Worm (Caenorhabditis elegans) whole organism, mixed stage, embryonic: ENCODE results near the gene F38A1.15.

Source experiments
- M03D4.4 ChIP-seq: sonication (generic microtip); optimal IDR thresholded peaks from 2 replicates; lab custom pipeline; 2017; ENCODE audit warnings: mild to moderate bottlenecking, missing genetic modification characterization, missing compliant biosample characterization
- bed-3 ChIP-seq: fragments of 200-800 bp; sonication (Bioruptor generic); optimal IDR thresholded peaks from 3 replicates; lab custom pipeline; 2018; ENCODE audit warnings: mild to moderate bottlenecking, missing genetic modification characterization, moderate library complexity, missing compliant biosample characterization
- blmp-1 ChIP-seq: fragments of 150-350 bp; optimal IDR thresholded peaks from 2 replicates; lab custom pipeline; 2014; ENCODE audit warnings: missing biosample characterization, missing genetic modification characterization
- ceh-43 ChIP-seq: fragments of 200-800 bp; sonication (Bioruptor generic); optimal IDR thresholded peaks from 2 replicates; lab custom pipeline; 2018; ENCODE audit warnings: mild to moderate bottlenecking, missing genetic modification characterization, moderate library complexity, missing compliant biosample characterization
- ceh-83 ChIP-seq: fragments of 200-800 bp; sonication (Bioruptor generic); optimal IDR thresholded peaks from 2 replicates; lab custom pipeline; 2018; ENCODE audit warnings: mild to moderate bottlenecking, missing genetic modification characterization, missing compliant biosample characterization
- ces-1 ChIP-seq: fragments of 150-350 bp; optimal IDR thresholded peaks from 2 replicates; lab custom pipeline; 2014; ENCODE audit warnings: missing biosample characterization, missing genetic modification reagents, missing genetic modification characterization
- cnd-1 ChIP-seq: fragments of 200-800 bp; sonication (Bioruptor generic); optimal IDR thresholded peaks from 2 replicates; lab custom pipeline; 2018; ENCODE audit warnings: mild to moderate bottlenecking, missing genetic modification characterization, missing compliant biosample characterization
- drap-1 ChIP-seq: fragments of 200-800 bp; sonication (Bioruptor generic); optimal IDR thresholded peaks from 3 replicates; lab custom pipeline; 2018; ENCODE audit warnings: mild to moderate bottlenecking, missing genetic modification characterization, missing compliant biosample characterization
- elt-1 ChIP-seq: sonication (generic microtip); optimal IDR thresholded peaks from 2 replicates; lab custom pipeline; 2017; ENCODE audit warnings: missing genetic modification characterization, mild to moderate bottlenecking, missing compliant biosample characterization, antibody characterized with exemption, moderate library complexity, borderline replicate concordance; ENCODE audit not compliant: insufficient read depth
- elt-3 ChIP-seq: fragments of 150-350 bp; optimal IDR thresholded peaks from 2 replicates; lab custom pipeline; 2014; ENCODE audit warnings: missing biosample characterization, missing genetic modification characterization
- ham-2 ChIP-seq: fragments of 200-800 bp; sonication (Bioruptor generic); optimal IDR thresholded peaks from 2 replicates; lab custom pipeline; 2018; ENCODE audit warnings: mild to moderate bottlenecking, missing genetic modification characterization, missing compliant biosample characterization
- hlh-1 ChIP-seq: fragments of 150-350 bp; optimal IDR thresholded peaks from 2 replicates; lab custom pipeline; 2014; ENCODE audit warnings: missing biosample characterization, missing genetic modification reagents, missing genetic modification characterization
- lin-13 ChIP-seq: fragments of 150-350 bp; optimal IDR thresholded peaks from 2 replicates; lab custom pipeline; 2014; ENCODE audit warnings: missing biosample characterization, missing genetic modification characterization
- lin-32 ChIP-seq: fragments of 200-800 bp; sonication (Bioruptor generic); optimal IDR thresholded peaks from 2 replicates; lab custom pipeline; 2018; ENCODE audit warnings: mild to moderate bottlenecking, missing genetic modification characterization, missing compliant biosample characterization
- lsy-2 ChIP-seq: fragments of 150-350 bp; optimal IDR thresholded peaks from 2 replicates; lab custom pipeline; 2014; ENCODE audit warnings: missing biosample characterization, missing genetic modification characterization
- mab-5 ChIP-seq: fragments of 150-350 bp; optimal IDR thresholded peaks from 2 replicates; lab custom pipeline; 2014; ENCODE audit warnings: missing biosample characterization, missing genetic modification characterization
- mep-1 ChIP-seq: fragments of 150-350 bp; optimal IDR thresholded peaks from 2 replicates; lab custom pipeline; 2017; ENCODE audit warnings: missing biosample characterization, missing genetic modification reagents, missing genetic modification characterization, inconsistent platforms
- mls-2 ChIP-seq: sonication (generic microtip); optimal IDR thresholded peaks from 2 replicates; lab custom pipeline; 2016; ENCODE audit warnings: mild to moderate bottlenecking, missing genetic modification characterization, moderate library complexity, missing compliant biosample characterization
- nhr-12 ChIP-seq: fragments of 150-350 bp; optimal IDR thresholded peaks from 2 replicates; lab custom pipeline; 2014; ENCODE audit warnings: missing biosample characterization, missing genetic modification characterization
- nhr-2 ChIP-seq: fragments of 150-350 bp; optimal IDR thresholded peaks from 2 replicates; lab custom pipeline; 2014; ENCODE audit warnings: missing biosample characterization, missing genetic modification characterization
- nhr-237 ChIP-seq: fragments of 150-350 bp; optimal IDR thresholded peaks from 2 replicates; lab custom pipeline; 2014; ENCODE audit warnings: missing biosample characterization, missing genetic modification characterization
- nhr-28 ChIP-seq: fragments of 150-350 bp; optimal IDR thresholded peaks from 2 replicates; lab custom pipeline; 2014; ENCODE audit warnings: missing biosample characterization, missing genetic modification characterization
- nhr-76 ChIP-seq: sonication (generic microtip); optimal IDR thresholded peaks from 2 replicates; lab custom pipeline; 2017; ENCODE audit warnings: missing biosample characterization, missing genetic modification characterization
- pha-4 ChIP-seq: fragments of 150-350 bp; optimal IDR thresholded peaks from 2 replicates; lab custom pipeline; 2018; ENCODE audit warnings: missing biosample characterization, missing genetic modification reagents, missing genetic modification characterization
- sem-2 ChIP-seq: fragments of 200-800 bp; sonication (Bioruptor generic); optimal IDR thresholded peaks from 2 replicates; lab custom pipeline; 2018; ENCODE audit warnings: mild to moderate bottlenecking, missing genetic modification characterization, missing compliant biosample characterization
- snpc-4 ChIP-seq: fragments of 150-350 bp; optimal IDR thresholded peaks from 2 replicates; lab custom pipeline; 2014; ENCODE audit warnings: missing biosample characterization, missing genetic modification characterization
- sptf-1 ChIP-seq: sonication (generic microtip); optimal IDR thresholded peaks from 2 replicates; lab custom pipeline; 2017; ENCODE audit warnings: mild to moderate bottlenecking, missing genetic modification characterization, moderate library complexity, missing compliant biosample characterization
- tbx-8 ChIP-seq: fragments of 200-800 bp; sonication (Bioruptor generic); optimal IDR thresholded peaks from 2 replicates; lab custom pipeline; 2018; ENCODE audit warnings: mild to moderate bottlenecking, missing genetic modification characterization, moderate library complexity, missing compliant biosample characterization
- unc-120 ChIP-seq: sonication (generic microtip); optimal IDR thresholded peaks from 2 replicates; lab custom pipeline; 2017; ENCODE audit warnings: missing genetic modification characterization, missing compliant biosample characterization; ENCODE audit not compliant: poor library complexity, severe bottlenecking
- unc-39 ChIP-seq: fragments of 150-350 bp; optimal IDR thresholded peaks from 2 replicates; lab custom pipeline; 2014; ENCODE audit warnings: missing biosample characterization, missing genetic modification characterization
- unc-62 ChIP-seq: fragments of 150-350 bp; optimal IDR thresholded peaks from 2 replicates; lab custom pipeline; 2014; ENCODE audit warnings: missing biosample characterization, missing genetic modification reagents, missing genetic modification characterization
- zip-8 ChIP-seq: fragments of 150-350 bp; optimal IDR thresholded peaks from 2 replicates; lab custom pipeline; 2014; ENCODE audit warnings: missing biosample characterization, missing genetic modification characterization
- ztf-11 ChIP-seq: fragments of 150-350 bp; optimal IDR thresholded peaks from 2 replicates; lab custom pipeline; 2014; ENCODE audit warnings: missing biosample characterization, missing genetic modification characterization

Gene F38A1.15

DNA sequence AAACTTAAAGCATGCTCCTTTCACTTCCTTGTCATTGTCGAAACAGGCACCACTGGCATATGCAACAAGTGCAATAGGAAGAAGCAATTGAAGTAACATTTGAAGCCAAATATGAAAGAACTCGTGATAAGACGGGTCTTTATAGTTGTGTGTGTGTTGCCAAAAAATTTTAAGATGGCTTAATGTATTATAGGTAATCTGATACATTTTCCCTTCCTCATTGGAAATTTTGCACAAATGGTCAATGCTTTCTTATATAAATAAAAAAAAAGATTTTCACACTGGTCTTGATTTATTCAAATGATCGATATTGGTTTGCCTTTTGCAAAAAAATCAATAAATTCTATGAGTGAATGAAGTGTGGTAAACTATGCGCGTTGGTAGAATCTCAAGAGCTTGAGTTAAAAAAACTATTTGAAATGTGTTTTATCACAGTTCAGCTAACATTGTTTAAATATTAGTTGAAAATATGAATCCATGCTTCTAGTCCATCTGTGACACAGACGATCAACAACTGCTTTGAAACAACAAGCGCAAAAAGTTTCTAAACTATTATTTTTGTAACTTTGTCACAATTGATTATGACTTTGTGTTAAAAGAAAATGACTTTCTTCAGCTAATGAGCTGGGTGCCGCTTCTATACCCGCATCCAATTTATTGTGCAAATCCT is 8.2 kb upstream of the F38A1.15 start, which contains the start of the genes clec-166 and F38A1.6:
Gene clec-166 (minus strand): TSS at position 101 of the 670 bp plus-strand sequence.
Gene F38A1.6 (plus strand): TSS at position 620 of the 670 bp plus-strand sequence.
- no peak for TF ChIP-seq lin-32 (GFP tag; lab: Kevin White, UChicago)
- no peak for TF ChIP-seq unc-39
- no peak for TF ChIP-seq sem-2 (GFP tag; lab: Kevin White, UChicago)
- no peak for TF ChIP-seq unc-120 (tag; lab: Kevin White, UChicago)
- no peak for TF ChIP-seq ztf-11 (tag; lab: Kevin White, UChicago)
- TF ChIP-seq nhr-28 (tag; lab: Kevin White, UChicago) = no peak
- TF ChIP-seq nhr-12 (tag; lab: Kevin White, UChicago) = no peak
- no peak for TF ChIP-seq zip-8 (tag; lab: Kevin White, UChicago)
- TF ChIP-seq unc-62 (GFP tag; lab: Kevin White, UChicago) = no peak
- TF ChIP-seq snpc-4 = no peak
- no peak for TF ChIP-seq mab-5 (tag; lab: Kevin White, UChicago)
- no peak for TF ChIP-seq pha-4 (tag; lab: Kevin White, UChicago)

DNA sequence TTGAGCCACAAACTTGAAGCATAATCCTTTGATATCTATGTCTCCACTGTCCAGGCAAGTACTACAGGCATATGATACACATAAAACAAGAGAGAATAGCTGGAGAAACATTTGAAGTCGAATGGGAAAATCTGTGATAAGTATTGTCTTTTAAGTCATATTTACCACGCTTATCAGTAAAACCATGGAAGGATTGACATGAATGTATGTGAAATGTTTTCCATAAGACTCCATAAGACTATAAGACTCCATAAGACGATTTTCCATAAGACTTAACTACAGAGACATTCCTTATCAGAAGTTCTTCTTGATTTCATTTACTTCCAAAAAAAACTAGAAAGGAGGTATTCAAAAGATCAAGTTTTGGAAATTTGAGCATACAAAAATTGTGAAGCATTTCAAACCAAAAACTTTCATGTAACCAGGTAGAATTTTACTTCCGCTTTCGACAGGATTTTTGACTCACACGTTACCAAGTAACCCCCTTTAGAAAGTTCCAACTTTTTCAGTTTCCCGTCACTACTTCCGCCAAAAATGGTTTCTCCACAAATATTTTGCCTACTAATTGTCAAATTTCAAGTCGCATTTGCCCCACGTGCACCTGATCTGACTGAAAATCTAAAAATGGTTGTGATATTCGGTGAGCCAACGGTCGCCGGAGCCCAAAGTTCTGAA is 3.7 kb upstream of the F38A1.15 start, which contains the start of the genes clec-165 and F38A1.11:
Gene clec-165 (minus strand): TSS at position 125 of the 675 bp plus-strand sequence.
Gene F38A1.11 (plus strand): TSS at position 625 of the 675 bp plus-strand sequence.
- no peak for TF ChIP-seq elt-1 (tag; lab: Kevin White, UChicago)

DNA sequence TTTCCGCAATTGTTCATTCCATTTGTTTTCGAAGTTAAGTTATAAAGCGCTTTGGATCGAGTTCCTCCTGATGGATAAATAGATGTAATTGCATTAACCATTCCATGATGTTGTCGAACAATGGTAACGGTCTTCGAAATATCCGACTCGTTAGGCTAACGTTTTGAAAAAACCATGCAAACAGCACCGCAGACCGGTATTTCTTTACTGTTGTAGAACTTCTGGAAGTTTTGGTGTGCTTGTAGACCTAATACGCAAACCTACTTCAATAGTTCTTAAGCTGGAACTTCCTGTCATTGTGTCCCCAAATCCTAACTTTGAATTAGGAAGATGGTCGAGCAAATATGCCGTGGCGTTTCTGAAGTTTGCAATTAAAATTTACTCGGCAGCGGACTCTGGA is 2.0 kb upstream of the F38A1.15 start, which contains the start of gene F38A1.9:
Gene F38A1.9 (minus strand): TSS at position 101 of the 400 bp plus-strand sequence.
- TF ChIP-seq nhr-76 (tag; lab: Kevin White, UChicago) = no peak
- no peak for TF ChIP-seq sptf-1 (tag; lab: Kevin White, UChicago)
- TF ChIP-seq zip-8 (tag; lab: Kevin White, UChicago) = no peak
- no peak for TF ChIP-seq cnd-1 (tag; lab: Kevin White, UChicago)
- no peak for TF ChIP-seq tbx-8 (GFP tag; lab: Kevin White, UChicago)
- no peak for TF ChIP-seq sem-2 (GFP tag; lab: Kevin White, UChicago)
- TF ChIP-seq ceh-43 (GFP tag; lab: Kevin White, UChicago) = no peak
- TF ChIP-seq lin-13 (tag; lab: Kevin White, UChicago) = no peak
- no peak for TF ChIP-seq lin-32 (GFP tag; lab: Kevin White, UChicago)
- no peak for TF ChIP-seq pha-4 (tag; lab: Kevin White, UChicago)
- no peak for TF ChIP-seq nhr-2 (tag; lab: Kevin White, UChicago)
- TF ChIP-seq lsy-2 (tag; lab: Kevin White, UChicago) = no peak
- TF ChIP-seq unc-39 = no peak
- TF ChIP-seq mep-1 (tag; lab: Kevin White, UChicago) = no peak
- TF ChIP-seq ztf-11 (tag; lab: Kevin White, UChicago) = no peak
- TF ChIP-seq M03D4.4 (tag; lab: Kevin White, UChicago) = no peak

DNA sequence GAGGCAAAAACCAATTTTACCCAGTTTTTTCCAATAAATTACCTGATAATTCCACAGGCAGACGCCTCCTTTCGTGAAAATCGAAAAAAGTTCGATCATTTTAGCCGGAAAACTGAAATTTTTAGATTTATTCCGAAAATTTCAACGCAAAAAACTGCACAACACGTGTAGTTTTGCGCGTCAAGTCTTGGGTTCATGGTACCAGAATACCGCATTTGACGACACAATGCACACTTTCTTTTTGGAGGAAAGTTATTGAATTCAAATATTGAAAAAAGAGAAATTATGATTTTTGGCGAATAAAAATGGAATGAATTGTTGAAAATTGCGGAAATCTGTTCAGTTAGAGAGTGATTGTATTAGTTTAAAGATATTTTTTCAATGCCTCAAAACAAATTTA is 3.5 kb downstream of the F38A1.15 start, which contains the start of gene F38A1.8:
Gene F38A1.8 (minus strand): TSS at position 167 of the 400 bp plus-strand sequence.
- peak; percentile 51 for TF ChIP-seq lin-13 (tag; lab: Kevin White, UChicago)
- peak; percentile 32 for TF ChIP-seq pha-4 (tag; lab: Kevin White, UChicago)
- peak; percentile 36 for TF ChIP-seq mep-1 (tag; lab: Kevin White, UChicago)
- peak; percentile 64 for TF ChIP-seq lsy-2 (tag; lab: Kevin White, UChicago)
- peak; percentile 64 for TF ChIP-seq nhr-237
- no peak for TF ChIP-seq zip-8 (tag; lab: Kevin White, UChicago)

DNA sequence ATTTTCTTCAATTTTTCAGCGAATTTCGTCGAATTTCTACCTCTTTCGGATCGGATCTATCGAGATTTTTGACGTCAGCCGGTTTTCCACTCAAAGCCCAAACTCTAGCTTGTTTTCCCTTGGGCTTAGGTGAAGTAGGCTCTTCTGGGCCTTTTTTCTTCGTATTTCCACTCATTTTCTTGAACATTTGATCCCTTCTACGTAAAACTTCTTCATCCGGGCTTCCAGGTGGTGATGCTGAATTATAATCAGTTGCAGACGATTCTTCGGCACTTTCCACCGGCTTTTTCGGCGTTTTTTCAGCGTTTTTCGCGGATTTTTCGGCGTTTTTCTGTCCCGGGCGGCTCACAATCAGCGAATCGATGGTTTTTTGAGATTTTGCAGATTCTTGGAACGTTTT is 5.0 kb downstream of the F38A1.15 start:
- TF ChIP-seq elt-3 (tag; lab: Kevin White, UChicago) (no peak), nhr-76 (tag; lab: Kevin White, UChicago) (no peak), nhr-2 (tag; lab: Kevin White, UChicago) (no peak), ceh-43 (GFP tag; lab: Kevin White, UChicago) (no peak), bed-3 (GFP tag; lab: Kevin White, UChicago) (no peak), elt-1 (tag; lab: Kevin White, UChicago) (no peak), hlh-1 (no peak), mls-2 (no peak), ham-2 (GFP tag; lab: Kevin White, UChicago) (no peak), nhr-12 (tag; lab: Kevin White, UChicago) (no peak), mep-1 (tag; lab: Kevin White, UChicago) (no peak), ztf-11 (tag; lab: Kevin White, UChicago) (no peak), pha-4 (tag; lab: Kevin White, UChicago) (no peak), ces-1 (GFP tag; lab: Kevin White, UChicago) (no peak), blmp-1 (tag; lab: Kevin White, UChicago) (no peak), nhr-28 (tag; lab: Kevin White, UChicago) (no peak), ceh-83 (GFP tag; lab: Kevin White, UChicago) (no peak), drap-1 (GFP tag; lab: Kevin White, UChicago) (no peak), sptf-1 (tag; lab: Kevin White, UChicago) (no peak), tbx-8 (GFP tag; lab: Kevin White, UChicago) (no peak)
